Worm (Caenorhabditis elegans) whole organism, dauer: ENCODE results near the gene unc-25.

ENCODE experiments used
- unc-62 ChIP-seq: sonication (generic microtip); optimal IDR thresholded peaks from 2 replicates; lab custom pipeline; 2017; ENCODE audit warnings: missing biosample characterization, missing genetic modification reagents, missing genetic modification characterization

unc-25 gene

DNA sequence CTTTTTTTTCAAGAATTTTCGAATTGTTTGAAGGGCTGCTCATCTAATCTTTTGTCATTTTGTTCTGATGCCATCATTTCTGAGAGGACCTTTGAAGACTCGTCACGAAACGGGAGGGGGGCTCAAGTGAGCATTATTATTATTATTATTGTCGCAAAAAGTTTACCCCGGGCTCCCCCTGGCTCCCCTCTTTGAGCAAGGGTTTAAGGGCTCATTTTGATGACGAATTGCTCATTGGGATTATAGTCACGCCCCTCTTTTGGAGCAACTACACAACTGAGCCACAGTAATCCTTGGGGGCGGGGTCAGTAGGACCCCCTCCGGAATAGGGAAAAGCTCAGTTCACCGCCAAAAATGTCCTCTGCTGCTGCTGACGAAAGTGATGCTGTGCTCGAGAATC is at the start of gene unc-25:
TSS of gene unc-25 (plus strand) at position 345 of the 400 bp plus-strand sequence.
- TF ChIP-seq unc-62 (GFP tag; lab: Kevin White, UChicago) = no peak

DNA sequence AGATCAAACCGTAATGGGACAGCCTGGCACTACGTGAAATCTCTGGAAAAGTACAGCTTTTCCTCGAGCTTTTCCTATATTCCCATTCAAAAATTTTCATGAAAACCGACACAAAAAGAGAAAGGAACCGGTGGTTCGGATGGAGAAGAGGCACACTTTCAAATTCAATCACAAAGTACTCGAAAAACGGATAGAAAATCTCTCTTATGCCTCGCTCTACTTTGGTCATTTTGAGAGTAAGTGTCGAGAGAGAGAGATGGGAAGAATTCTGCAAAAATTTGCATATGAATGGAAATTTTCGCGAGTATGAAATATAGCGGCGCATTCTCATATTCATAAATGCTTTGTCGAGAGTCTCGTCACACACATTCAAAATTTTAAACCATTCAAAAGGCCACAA is 49.7 kb upstream of the unc-25 start:
- TF ChIP-seq unc-62 (GFP tag; lab: Kevin White, UChicago) = no peak

DNA sequence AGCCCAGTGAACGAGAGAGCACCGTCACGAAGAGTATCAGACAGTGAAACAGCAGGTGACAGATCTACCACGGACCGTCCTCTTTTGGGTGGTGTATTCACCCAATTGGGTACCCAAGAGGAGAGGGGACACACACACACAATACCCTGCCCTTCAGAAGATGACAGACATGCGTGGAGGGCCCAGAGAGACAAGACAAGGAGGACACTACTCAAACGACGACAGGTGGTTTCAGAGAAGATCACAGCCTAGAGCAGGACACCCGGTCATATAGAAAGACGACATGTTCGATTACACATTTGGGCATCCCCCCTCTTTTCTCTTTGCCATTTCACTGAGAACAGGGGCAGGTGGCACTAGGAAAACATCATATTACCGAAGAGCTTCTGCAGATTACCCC is 48.2 kb upstream of the unc-25 start:
- TF ChIP-seq unc-62 (GFP tag; lab: Kevin White, UChicago) = no peak

DNA sequence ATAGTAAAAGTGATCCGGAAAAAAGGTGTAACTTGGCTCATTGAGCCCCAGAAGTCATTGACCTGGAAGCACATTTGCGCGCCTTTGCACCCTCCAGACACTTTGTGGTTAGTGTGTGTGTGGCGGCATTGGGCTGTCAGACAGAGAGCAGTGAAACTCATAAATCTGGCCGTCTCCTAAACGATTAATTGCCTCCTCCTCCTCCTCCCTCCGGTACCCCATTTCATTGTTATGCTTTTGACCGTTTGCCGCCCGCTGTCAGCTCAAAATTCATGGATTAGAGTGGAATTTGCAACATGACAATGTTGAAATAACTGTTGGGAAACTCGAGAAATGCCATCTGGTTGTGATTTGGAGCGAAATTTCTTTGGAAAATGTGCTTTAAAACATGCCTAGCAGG is 38.4 kb upstream of the unc-25 start:
- no peak for TF ChIP-seq unc-62 (GFP tag; lab: Kevin White, UChicago)

DNA sequence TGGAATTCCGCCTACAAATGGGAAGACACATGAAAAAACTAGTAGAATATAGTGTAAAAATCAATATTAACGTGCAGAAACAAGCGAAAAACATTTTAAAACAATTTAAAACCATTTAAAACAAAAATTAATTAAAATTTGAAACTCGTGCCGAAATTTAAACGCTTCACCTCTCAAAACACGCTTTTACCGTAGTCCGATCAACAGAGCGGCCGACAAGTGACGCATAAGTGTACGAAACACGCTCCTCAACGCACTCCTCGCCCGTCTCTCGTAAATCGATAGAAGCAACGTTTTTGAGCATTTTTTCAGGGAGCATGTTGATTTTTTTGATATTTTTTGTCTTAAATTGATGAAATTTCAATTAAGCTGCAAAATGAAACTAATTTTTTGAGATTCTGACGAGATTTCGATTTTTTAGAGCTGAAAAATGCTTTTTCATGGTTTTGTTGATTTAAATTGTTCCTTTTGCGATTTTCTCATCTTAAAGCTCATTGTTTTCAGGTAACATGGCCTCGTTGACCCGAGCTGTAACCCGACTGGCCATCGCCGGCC is 37.4 kb upstream of the unc-25 start, which contains the start of gene cox-5A:
TSS of gene cox-5A (plus strand) at position 505 of the 555 bp plus-strand sequence.
- no peak for TF ChIP-seq unc-62 (GFP tag; lab: Kevin White, UChicago)

DNA sequence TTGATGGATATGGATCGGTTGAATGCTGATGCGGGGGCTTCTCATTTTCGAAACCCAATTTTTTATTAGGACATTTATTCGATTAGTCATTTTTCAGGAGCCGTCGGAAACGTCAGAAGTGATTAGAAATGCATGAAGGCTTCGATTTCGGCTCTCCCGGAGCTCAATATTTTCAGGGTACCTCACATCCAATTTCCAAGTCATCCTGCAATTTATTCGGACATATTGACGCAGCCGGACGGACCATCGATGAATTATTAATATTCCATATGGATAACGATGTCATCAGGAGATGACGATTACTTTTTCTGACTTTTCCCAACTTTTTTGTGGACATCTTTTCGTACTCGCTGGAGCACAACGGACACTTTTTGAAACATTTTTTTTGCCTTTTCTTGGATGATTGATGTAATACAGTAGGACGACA is 35.8 kb upstream of the unc-25 start:
- no peak for TF ChIP-seq unc-62 (GFP tag; lab: Kevin White, UChicago)

DNA sequence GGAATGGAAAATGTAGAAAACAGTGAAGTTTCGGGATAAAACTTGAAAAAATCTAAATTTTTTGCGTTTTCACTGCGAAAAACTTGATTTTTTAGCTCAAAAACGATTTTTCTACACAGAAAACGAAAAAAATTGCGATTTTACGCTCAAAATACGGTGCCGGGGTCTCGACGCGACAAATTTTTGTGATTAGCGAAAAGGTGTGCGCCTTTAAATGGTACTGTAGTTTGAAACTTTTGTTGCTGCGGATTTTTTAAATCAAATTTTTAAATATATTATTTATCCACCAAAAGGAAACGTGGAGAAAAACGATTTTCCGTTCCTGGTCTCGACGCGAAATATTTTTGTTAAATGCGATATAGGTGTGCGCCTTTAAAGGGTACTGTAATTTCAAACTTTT is 35.2 kb upstream of the unc-25 start:
- TF ChIP-seq unc-62 (GFP tag; lab: Kevin White, UChicago) = no peak

DNA sequence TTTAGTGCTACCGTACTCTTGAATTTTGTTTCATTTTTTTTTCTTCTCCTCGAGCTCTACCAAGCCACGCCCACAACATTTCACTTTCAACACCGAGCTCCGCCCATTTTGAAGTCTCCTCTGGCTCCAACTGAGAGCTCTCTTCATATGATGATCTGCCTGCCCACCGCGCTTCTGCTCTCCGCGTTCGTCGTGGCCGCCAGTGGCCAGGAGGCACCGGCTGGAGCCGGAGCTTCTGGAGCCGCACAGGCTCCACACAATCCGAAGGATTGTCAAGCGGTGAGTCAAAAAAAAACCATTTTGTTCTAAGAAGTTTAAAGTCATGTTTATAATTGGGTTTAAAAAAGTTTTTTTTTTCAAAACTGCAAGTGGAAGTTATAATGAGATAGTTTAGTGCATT is 32.1 kb upstream of the unc-25 start, which contains the start of gene flp-14:
TSS of gene flp-14 (plus strand) at position 146 of the 400 bp plus-strand sequence.
- TF ChIP-seq unc-62 (GFP tag; lab: Kevin White, UChicago) = no peak

DNA sequence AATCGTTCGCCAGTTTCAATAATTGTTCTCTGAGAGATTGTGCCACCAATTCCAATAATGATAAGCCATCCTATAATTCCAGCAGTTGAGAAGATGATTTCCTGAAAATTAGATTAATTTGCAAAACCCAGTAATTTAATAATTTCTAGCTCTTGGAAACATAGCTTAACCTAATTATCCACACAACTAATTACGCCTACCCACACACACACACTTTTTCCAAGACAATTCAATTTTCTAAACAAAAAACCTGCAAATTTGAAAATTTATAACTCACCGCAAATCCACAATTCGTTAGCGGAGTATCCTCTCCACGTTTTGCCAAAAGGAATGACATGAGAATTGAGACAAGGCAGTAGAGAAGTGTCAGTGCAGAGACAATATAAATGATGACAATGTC is 26.0 kb upstream of the unc-25 start:
- TF ChIP-seq unc-62 (GFP tag; lab: Kevin White, UChicago) = no peak

DNA sequence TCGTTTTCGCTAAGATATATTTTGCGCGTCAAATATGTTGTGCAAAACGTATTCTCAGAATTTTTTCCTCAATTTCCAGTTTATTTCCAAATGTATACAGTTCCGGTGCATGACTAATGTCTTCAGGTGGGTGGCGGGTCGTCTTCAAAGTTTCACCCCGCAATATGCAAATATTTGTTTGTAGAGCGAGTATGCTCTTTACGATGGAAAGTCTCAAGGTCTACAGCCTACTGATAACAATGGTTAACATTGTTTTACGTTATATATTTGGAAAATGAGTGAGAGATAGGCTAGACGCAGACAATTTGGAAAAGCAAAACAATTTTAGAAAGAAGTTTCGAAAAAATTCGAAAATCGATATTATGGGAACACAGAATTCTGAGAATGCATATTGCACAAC is 24.6 kb upstream of the unc-25 start:
- no peak for TF ChIP-seq unc-62 (GFP tag; lab: Kevin White, UChicago)

DNA sequence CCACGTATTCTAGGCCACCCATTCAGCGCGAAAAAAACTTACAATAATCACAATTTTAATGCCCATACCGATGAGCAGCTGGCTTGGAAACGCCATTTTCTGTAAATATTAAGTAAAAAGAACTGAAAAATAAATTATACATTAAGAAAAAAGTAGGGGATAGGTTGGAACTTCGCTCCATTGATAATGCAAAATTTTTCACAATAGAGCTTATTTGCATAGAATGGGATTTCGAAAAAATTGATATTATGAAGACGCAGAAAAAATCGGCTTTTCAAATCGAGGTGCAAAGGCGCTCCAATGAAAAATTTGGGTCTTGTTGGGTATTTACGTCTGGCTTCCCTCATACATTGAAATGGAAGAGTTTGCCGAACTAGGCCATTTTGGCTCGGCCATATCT is 23.9 kb upstream of the unc-25 start, which contains the start of gene Y37D8A.16:
TSS of gene Y37D8A.16 (minus strand) at position 101 of the 400 bp plus-strand sequence.
- TF ChIP-seq unc-62 (GFP tag; lab: Kevin White, UChicago) = no peak

DNA sequence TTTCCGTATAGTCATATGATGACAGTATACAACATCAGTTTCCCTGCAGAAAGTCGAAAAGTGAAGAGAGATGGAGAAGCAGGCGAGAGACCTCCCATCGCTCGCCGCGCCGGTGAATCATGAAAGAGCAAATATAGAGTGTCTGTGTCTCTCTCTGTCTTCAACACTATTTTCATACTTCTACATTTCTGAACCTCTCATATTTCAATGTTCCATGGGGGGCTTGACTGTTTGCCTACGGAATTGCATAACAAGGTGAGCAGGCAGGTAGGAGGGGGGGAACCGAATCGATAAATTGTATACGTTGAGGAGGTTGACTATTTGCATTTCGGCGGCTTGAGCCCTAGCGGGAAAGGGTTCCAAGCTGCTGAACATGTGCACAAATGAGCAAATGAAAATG is 22.6 kb upstream of the unc-25 start:
- TF ChIP-seq unc-62 (GFP tag; lab: Kevin White, UChicago) = no peak

DNA sequence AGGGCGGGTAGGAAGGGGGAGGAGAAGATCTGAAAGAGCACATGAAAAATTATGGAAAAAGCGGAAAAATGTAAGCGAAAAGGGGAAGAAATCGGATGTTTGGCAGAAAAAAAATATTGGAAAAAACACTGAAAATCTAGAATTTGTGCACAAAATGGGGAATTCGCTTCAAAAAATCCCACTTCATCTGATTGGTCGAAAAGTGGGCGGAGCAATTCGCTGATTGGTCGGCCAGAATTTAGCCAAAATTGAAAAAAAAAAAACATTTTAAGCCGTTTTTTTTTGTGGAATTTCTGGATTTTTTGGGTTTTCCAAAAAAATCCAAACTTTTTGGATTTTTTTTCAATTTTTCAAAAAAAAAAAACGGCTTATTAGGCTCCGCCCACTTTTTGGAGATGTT is 21.6 kb upstream of the unc-25 start:
- TF ChIP-seq unc-62 (GFP tag; lab: Kevin White, UChicago) = no peak

DNA sequence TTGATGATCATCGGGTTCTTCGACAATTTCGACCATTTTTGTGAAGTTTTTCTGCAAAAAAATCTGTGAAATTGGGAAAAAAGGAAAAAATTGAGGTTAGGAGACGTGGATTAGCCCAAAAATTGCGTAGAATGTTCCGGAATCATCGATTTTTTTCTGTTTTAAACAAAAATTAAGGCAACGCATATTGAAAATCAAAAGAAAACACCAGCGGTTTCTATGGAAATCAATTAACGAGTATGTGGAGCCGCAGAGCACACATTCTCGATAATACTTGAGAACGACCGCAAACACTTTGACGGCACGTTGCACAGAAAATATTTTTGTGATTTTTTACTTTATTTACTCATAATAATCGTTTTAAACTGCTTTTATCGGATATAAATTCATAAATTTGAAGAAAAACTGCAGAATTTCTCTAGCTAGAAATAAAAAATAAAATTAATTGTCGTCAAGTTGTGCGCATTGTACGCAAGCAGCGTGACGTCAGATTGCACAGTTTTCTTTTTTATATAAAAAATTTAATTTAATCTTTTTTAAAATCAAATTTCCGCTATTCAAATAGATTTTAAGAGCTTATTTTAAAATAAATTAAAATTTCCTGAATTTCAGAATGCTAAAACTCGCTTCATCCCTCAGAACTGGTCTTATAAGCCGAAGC is 16.4 kb upstream of the unc-25 start, which contains the start of the genes npp-25 and mrps-10:
TSS of gene npp-25 (minus strand) at position 51 of the 661 bp plus-strand sequence.
TSS of gene mrps-10 (plus strand) at position 611 of the 661 bp plus-strand sequence.
- no peak for TF ChIP-seq unc-62 (GFP tag; lab: Kevin White, UChicago)

DNA sequence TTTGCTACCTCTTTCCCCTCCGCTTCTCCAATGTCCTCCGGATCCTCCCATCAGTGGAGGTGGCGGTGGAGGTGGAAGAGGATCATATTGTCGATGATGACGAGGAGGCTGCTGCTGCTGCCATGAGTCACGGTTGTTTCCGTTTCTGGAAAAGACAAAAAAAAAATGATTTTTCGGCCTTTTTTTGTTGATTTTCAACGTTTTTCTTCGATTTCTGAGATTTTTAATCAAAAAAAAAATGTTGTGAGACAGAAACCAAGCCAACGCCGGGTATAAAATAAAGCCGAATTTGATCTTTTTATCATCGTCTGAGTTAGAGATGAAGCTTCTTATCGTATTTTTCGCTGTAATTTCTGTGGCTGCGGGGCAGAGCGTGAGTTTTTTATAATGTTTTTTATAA is 12.9 kb upstream of the unc-25 start, which contains the start of gene Y37D8A.19:
TSS of gene Y37D8A.19 (plus strand) at position 301 of the 400 bp plus-strand sequence.
- TF ChIP-seq unc-62 (GFP tag; lab: Kevin White, UChicago) = no peak

DNA sequence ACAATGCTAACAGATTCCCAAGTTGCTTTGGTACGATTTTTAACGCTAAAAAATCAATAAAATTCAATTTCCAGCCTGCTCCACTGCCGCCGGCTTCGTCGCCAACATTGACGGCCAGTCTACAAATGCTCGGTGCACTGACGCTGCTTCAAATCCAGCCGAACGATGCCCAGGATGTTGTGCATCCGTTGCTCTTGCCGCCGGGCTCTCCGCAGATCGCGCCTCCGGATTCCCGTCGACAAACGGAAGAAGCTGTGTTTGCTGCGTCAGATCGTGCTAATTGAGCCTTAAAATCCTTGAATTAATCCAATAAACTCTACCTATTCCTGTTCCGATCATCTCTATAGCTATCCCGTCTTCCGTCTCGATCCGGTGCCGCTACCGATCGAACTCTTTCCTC is 11.3 kb upstream of the unc-25 start:
- no peak for TF ChIP-seq unc-62 (GFP tag; lab: Kevin White, UChicago)
